Worm (Caenorhabditis elegans): ENCODE results near the gene K10C8.4.

Gene K10C8.4

DNA sequence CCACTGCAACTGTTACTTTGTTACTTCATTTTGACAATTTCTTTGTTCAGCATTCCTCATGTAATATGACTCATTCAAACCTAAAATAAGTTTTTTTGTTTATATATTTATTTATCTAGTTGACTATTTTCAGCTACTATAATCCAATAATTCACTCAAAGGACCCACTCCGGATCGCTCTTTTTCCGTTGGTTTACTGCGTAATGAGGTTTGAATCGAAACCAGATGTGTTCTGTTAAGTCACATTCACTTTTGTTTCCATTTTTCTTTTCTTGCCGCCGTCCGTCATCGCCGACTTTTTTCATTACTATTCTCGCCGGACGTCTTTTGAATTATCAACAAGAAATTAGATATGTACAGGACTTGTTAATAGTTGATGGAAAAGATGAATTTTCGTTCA lies 32.7 kb upstream of the K10C8.4 start:
- TF ChIP-seq unc-42 (tag; optimal IDR thresholded peaks at IDR 0.05) (no peak), ceh-34 (tag; optimal IDR thresholded peaks at IDR 0.05) (no peak), dve-1 (tag; optimal IDR thresholded peaks at IDR 0.05) (no peak)

DNA sequence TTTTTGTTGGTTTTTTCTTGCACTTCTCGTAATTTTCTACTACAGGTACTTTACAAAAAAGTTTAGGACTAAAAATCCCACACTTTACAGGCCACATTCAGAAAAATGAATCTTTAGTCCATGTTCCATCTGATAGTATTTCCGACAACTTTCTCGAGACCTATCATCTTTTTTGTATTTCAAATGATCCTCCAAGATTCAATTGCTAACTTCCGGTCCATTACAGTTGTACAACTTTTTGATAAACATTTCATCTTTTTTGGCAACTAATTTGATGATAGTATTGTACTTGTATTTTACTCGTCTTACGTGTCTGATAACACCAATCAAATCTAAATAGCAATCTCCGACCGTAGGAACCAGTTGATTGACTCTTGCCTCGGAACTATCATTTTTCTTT lies 28.7 kb upstream of the K10C8.4 start:
- TF ChIP-seq mec-3 (tag; optimal IDR thresholded peaks at IDR 0.05; ENCODE audit: borderline replicate concordance) (no peak), eyg-1 (tag; optimal IDR thresholded peaks at IDR 0.05) (no peak), T23F11.4 (GFP tag; optimal IDR thresholded peaks at IDR 0.05) (no peak), K02D7.2 (tag; optimal IDR thresholded peaks at IDR 0.05) (no peak), elt-4 (tag; optimal IDR thresholded peaks at IDR 0.05) (no peak), unc-86 (tag; optimal IDR thresholded peaks at IDR 0.05) (no peak), ama-1 (optimal IDR thresholded peaks at IDR 0.05) (no peak), odd-2 (tag; optimal IDR thresholded peaks at IDR 0.05) (no peak), lin-11 (tag; optimal IDR thresholded peaks at IDR 0.05) (no peak), K09A11.1 (tag; optimal IDR thresholded peaks at IDR 0.05; ENCODE audit: insufficient read depth) (no peak), sox-4 (tag; optimal IDR thresholded peaks at IDR 0.05) (no peak), pat-9 (tag; optimal IDR thresholded peaks at IDR 0.05) (no peak), zip-5 (tag; optimal IDR thresholded peaks at IDR 0.05) (no peak), unc-55 (GFP tag; optimal IDR thresholded peaks at IDR 0.05) (no peak)

DNA sequence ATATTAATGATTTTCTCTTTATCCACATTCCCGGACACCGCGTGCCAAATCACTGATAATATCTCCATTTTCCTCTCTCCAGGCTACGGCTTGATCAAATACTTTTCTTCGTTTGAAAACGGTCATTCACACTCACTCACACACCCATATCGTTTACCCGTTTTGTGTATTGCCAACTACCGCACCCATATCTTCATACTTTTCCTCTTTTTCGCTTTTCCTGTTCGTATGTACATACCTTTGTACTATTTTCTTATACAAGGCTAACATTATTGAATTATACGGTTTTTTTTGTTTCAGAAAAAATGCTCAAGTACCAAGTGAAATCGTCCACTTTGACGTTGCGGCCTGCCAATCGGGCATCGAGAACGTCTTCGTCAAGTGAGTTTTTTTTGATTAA lies 28.1 kb upstream of the K10C8.4 start, which contains the start of gene W05B10.4:
W05B10.4 (plus strand) TSS at position 301 of the 400 bp plus-strand sequence.
- TF ChIP-seq ceh-24 (tag; optimal IDR thresholded peaks at IDR 0.05) = no peak
- TF ChIP-seq pax-1 (tag; optimal IDR thresholded peaks at IDR 0.05) = no peak
- no peak for TF ChIP-seq C38D4.7 (GFP tag; optimal IDR thresholded peaks at IDR 0.05)
- no peak for TF ChIP-seq sox-4 (tag; optimal IDR thresholded peaks at IDR 0.05)
- no peak for TF ChIP-seq che-1 (tag; optimal IDR thresholded peaks at IDR 0.05)
- no peak for TF ChIP-seq hlh-15 (tag; optimal IDR thresholded peaks at IDR 0.05)

DNA sequence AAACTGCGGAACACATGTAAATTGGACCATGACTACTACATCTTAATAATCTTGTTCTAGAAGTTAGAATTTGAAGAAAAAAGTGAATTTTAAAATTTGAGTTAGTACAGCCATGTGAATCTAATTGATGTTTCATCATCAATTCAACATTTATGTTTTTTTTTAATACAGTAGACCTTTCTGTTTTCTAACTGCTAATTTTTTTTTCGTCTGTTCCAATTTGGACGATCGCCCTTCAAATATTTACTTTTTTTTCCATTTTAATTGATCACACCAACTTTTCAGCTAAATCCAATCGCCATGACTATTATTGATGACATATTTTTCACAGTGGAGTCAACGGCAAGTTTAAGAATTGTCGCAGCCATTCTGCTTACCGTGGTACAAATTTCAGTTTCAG lies 25.5 kb upstream of the K10C8.4 start, which contains the start of gene srx-116:
srx-116 (plus strand) TSS at position 301 of the 400 bp plus-strand sequence.
- TF ChIP-seq fkh-10 (GFP tag; optimal IDR thresholded peaks at IDR 0.05) (no peak), sox-2 (GFP tag; IDR thresholded peaks at IDR 0.05) (no peak), lim-6 (tag; optimal IDR thresholded peaks at IDR 0.05) (no peak), dve-1 (tag; optimal IDR thresholded peaks at IDR 0.05) (no peak), ceh-48 (tag; optimal IDR thresholded peaks at IDR 0.05) (no peak), ceh-22 (tag; optimal IDR thresholded peaks at IDR 0.05) (no peak), lin-11 (tag; optimal IDR thresholded peaks at IDR 0.05) (no peak), pax-1 (tag; optimal IDR thresholded peaks at IDR 0.05) (no peak)

DNA sequence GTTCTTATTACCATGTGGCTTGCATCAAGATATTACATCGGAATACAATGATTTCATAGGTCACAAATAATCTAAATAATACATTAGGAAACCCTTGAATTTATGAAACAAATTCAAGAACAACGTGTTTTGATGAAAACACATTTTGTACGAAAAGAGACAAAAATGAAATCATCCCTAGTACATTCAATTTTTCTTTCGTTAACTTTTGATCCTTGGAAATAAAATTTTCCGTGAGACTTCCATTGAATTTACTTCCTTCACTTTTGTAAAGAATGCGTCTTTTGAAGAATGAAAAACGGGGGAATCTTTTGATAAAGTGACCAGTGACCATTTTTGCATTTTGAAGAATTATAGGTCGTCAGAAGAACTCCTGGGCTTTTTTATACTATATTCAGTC lies 22.3 kb upstream of the K10C8.4 start:
- TF ChIP-seq fkh-6 (tag; optimal IDR thresholded peaks at IDR 0.05) (no peak), dve-1 (tag; optimal IDR thresholded peaks at IDR 0.05) (no peak), ceh-45 (GFP tag; IDR thresholded peaks at IDR 0.05) (no peak), ceh-14 (tag; optimal IDR thresholded peaks at IDR 0.05) (no peak), ref-2 (tag; optimal IDR thresholded peaks at IDR 0.05) (no peak), eyg-1 (tag; optimal IDR thresholded peaks at IDR 0.05) (no peak), hlh-30 (tag; optimal IDR thresholded peaks at IDR 0.05; ENCODE audit: insufficient read depth) (no peak)

DNA sequence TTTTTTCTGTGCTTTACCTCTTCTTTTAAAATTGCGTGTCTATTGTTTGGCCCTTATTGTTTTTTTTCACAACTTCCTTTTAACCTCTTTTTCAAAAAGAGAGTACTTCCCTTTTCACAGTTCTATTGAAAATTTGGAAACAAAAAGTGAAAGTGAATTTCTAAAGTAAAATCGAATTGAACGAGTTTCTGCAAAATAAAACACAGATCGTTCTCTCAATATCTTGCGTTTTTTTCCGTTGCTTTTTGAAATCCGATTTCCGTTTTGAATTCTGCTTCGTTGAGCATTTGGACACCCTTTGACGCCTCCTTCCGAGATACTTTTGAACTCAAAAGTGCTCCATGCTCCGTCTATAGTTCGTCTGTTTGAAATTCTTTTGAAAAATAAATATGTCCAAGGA lies 19.8 kb upstream of the K10C8.4 start:
- no peak for TF ChIP-seq ceh-31 (tag; optimal IDR thresholded peaks at IDR 0.05)
- TF ChIP-seq eyg-1 (tag; optimal IDR thresholded peaks at IDR 0.05) = no peak
- no peak for TF ChIP-seq ceh-19 (GFP tag; optimal IDR thresholded peaks at IDR 0.05)
- TF ChIP-seq npax-4 (tag; optimal IDR thresholded peaks at IDR 0.05) = no peak
- TF ChIP-seq nfya-1 (tag; optimal IDR thresholded peaks at IDR 0.05) = no peak

Data from whole organism, late embryonic.